Worm (Caenorhabditis elegans) whole organism, mixed stage, embryonic: ENCODE measurements around the gene F46G10.2.

Experiments used
- M03D4.4 ChIP-seq: sonication (generic microtip); optimal IDR thresholded peaks from 2 replicates; lab custom pipeline; 2017; ENCODE audit warnings: mild to moderate bottlenecking, missing genetic modification characterization, missing compliant biosample characterization
- blmp-1 ChIP-seq: fragments of 150-350 bp; optimal IDR thresholded peaks from 2 replicates; lab custom pipeline; 2014; ENCODE audit warnings: missing biosample characterization, missing genetic modification characterization
- ceh-39 ChIP-seq: fragments of 150-350 bp; optimal IDR thresholded peaks from 2 replicates; lab custom pipeline; 2014; ENCODE audit warnings: missing biosample characterization, missing genetic modification characterization
- elt-1 ChIP-seq: sonication (generic microtip); optimal IDR thresholded peaks from 2 replicates; lab custom pipeline; 2017; ENCODE audit warnings: missing genetic modification characterization, mild to moderate bottlenecking, missing compliant biosample characterization, antibody characterized with exemption, moderate library complexity, borderline replicate concordance; ENCODE audit not compliant: insufficient read depth
- elt-3 ChIP-seq: fragments of 150-350 bp; optimal IDR thresholded peaks from 2 replicates; lab custom pipeline; 2014; ENCODE audit warnings: missing biosample characterization, missing genetic modification characterization
- flh-1 ChIP-seq: fragments of 200-800 bp; sonication (Bioruptor generic); optimal IDR thresholded peaks from 2 replicates; lab custom pipeline; 2018; ENCODE audit warnings: mild to moderate bottlenecking, missing genetic modification characterization, moderate library complexity, missing compliant biosample characterization
- mab-5 ChIP-seq: fragments of 150-350 bp; optimal IDR thresholded peaks from 2 replicates; lab custom pipeline; 2014; ENCODE audit warnings: missing biosample characterization, missing genetic modification characterization
- mep-1 ChIP-seq: fragments of 150-350 bp; optimal IDR thresholded peaks from 2 replicates; lab custom pipeline; 2017; ENCODE audit warnings: missing biosample characterization, missing genetic modification reagents, missing genetic modification characterization, inconsistent platforms
- nhr-2 ChIP-seq: fragments of 150-350 bp; optimal IDR thresholded peaks from 2 replicates; lab custom pipeline; 2014; ENCODE audit warnings: missing biosample characterization, missing genetic modification characterization
- nhr-76 ChIP-seq: sonication (generic microtip); optimal IDR thresholded peaks from 2 replicates; lab custom pipeline; 2017; ENCODE audit warnings: missing biosample characterization, missing genetic modification characterization
- snpc-4 ChIP-seq: fragments of 150-350 bp; optimal IDR thresholded peaks from 2 replicates; lab custom pipeline; 2014; ENCODE audit warnings: missing biosample characterization, missing genetic modification characterization
- sptf-1 ChIP-seq: sonication (generic microtip); optimal IDR thresholded peaks from 2 replicates; lab custom pipeline; 2017; ENCODE audit warnings: mild to moderate bottlenecking, missing genetic modification characterization, moderate library complexity, missing compliant biosample characterization
- unc-62 ChIP-seq: fragments of 150-350 bp; optimal IDR thresholded peaks from 2 replicates; lab custom pipeline; 2014; ENCODE audit warnings: missing biosample characterization, missing genetic modification reagents, missing genetic modification characterization

DNA sequence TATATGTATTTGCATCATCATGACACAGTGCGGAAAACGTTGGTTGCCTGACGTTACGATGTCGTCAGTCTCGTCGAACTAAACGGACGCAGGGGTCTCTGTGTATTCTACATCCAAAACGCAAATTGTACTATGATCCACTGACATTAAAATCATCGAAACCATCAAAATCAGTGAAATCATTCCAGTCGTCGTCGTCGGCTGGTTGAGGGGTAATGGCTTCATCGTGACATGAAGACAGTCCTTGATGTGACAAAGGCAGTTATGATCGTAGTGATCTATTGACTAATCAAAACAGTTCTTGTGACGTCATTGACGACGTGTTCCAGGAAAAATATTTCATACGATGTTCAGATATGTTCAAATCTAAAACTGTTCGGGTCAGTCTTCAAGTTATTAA, 34.9 kb downstream of the F46G10.2 start:
- TF ChIP-seq nhr-76 (tag; lab: Kevin White, UChicago) (no peak), flh-1 (GFP tag; lab: Kevin White, UChicago) (no peak), elt-1 (tag; lab: Kevin White, UChicago) (no peak), snpc-4 (tag; lab: Kevin White, UChicago) (no peak), mab-5 (no peak), elt-3 (tag; lab: Kevin White, UChicago) (no peak), mep-1 (tag; lab: Kevin White, UChicago) (no peak), ceh-39 (tag; lab: Kevin White, UChicago) (no peak), M03D4.4 (no peak), nhr-2 (tag; lab: Kevin White, UChicago) (no peak), sptf-1 (tag; lab: Kevin White, UChicago) (no peak), unc-62 (GFP tag; lab: Kevin White, UChicago) (no peak), blmp-1 (no peak)
